Fruit fly (Drosophila melanogaster) whole organism, embryonic: Measurements from ENCODE around the gene MSAmiP.
A peak's percentile ranks its signal among the peaks of the same experiment; 100 is the strongest.

ENCODE experiments used
- Antp ChIP-seq: fragments of 200-800 bp; sonication (Bioruptor generic); optimal IDR thresholded peaks from 3 replicates; lab custom pipeline; 2016; ENCODE audit warnings: missing biosample characterization, missing genetic modification characterization
- Atf-2 ChIP-seq: fragments of 200-800 bp; sonication (Bioruptor generic); optimal IDR thresholded peaks from 2 replicates; lab custom pipeline; 2016; ENCODE audit warnings: missing biosample characterization, missing genetic modification characterization
- CG10654 ChIP-seq: fragments of 200-800 bp; sonication (Bioruptor generic); optimal IDR thresholded peaks from 2 replicates; lab custom pipeline; 2016; ENCODE audit warnings: missing biosample characterization, missing genetic modification characterization
- CG10979 ChIP-seq: fragments of 200-800 bp; sonication (Bioruptor generic); optimal IDR thresholded peaks from 2 replicates; lab custom pipeline; 2018; ENCODE audit warnings: missing biosample characterization, mild to moderate bottlenecking, missing genetic modification characterization, moderate library complexity
- CG1233 ChIP-seq: fragments of 200-800 bp; sonication (Bioruptor generic); optimal IDR thresholded peaks from 4 replicates; lab custom pipeline; 2018; ENCODE audit warnings: missing biosample characterization, mild to moderate bottlenecking, missing genetic modification characterization
- CG12391 ChIP-seq: fragments of 200-800 bp; sonication (Bioruptor generic); optimal IDR thresholded peaks from 3 replicates; lab custom pipeline; 2018; ENCODE audit warnings: missing biosample characterization, mild to moderate bottlenecking, missing genetic modification characterization, moderate library complexity
- CG14441 ChIP-seq: fragments of 200-800 bp; sonication (Bioruptor generic); IDR thresholded peaks from 2 replicates; pipeline ENCODE4 v1.3.6; 2022; ENCODE audit warnings: missing biosample characterization, missing genetic modification characterization
- CG16863 ChIP-seq: fragments of 200-800 bp; sonication (Bioruptor generic); optimal IDR thresholded peaks from 3 replicates; lab custom pipeline; 2016; ENCODE audit warnings: missing biosample characterization, missing genetic modification characterization
- CG17328 ChIP-seq: fragments of 200-800 bp; sonication (Bioruptor generic); IDR thresholded peaks from 2 replicates; pipeline ENCODE4 v1.3.6; 2022; ENCODE audit warnings: missing biosample characterization, missing genetic modification characterization
- CG17568 ChIP-seq: fragments of 200-800 bp; sonication (Bioruptor generic); optimal IDR thresholded peaks from 2 replicates; lab custom pipeline; 2018; ENCODE audit warnings: missing biosample characterization, mild to moderate bottlenecking, missing genetic modification characterization, moderate library complexity
- CG2678 ChIP-seq: fragments of 200-800 bp; sonication (Bioruptor generic); optimal IDR thresholded peaks from 3 replicates; lab custom pipeline; 2019; ENCODE audit warnings: missing biosample characterization, mild to moderate bottlenecking, missing genetic modification characterization, moderate library complexity
- CG2889 ChIP-seq: fragments of 200-800 bp; sonication (Bioruptor generic); IDR thresholded peaks from 3 replicates; pipeline ENCODE4 v1.3.6; 2022; ENCODE audit warnings: missing biosample characterization, missing genetic modification characterization
- CG31441 ChIP-seq: fragments of 200-800 bp; sonication (Bioruptor generic); IDR thresholded peaks from 2 replicates; pipeline ENCODE4 v1.3.6; 2022; ENCODE audit warnings: missing biosample characterization, missing genetic modification characterization
- CG3163 ChIP-seq: fragments of 200-800 bp; sonication (Bioruptor generic); optimal IDR thresholded peaks from 3 replicates; lab custom pipeline; 2016; ENCODE audit warnings: missing biosample characterization, missing genetic modification characterization
- CG4360 ChIP-seq: fragments of 200-800 bp; sonication (Bioruptor generic); IDR thresholded peaks from 2 replicates; pipeline ENCODE4 v1.3.6; 2022; ENCODE audit warnings: missing biosample characterization, missing genetic modification characterization
- CG4424 ChIP-seq: fragments of 200-800 bp; sonication (Bioruptor generic); optimal IDR thresholded peaks from 3 replicates; lab custom pipeline; 2016; ENCODE audit warnings: missing biosample characterization, missing genetic modification characterization
- CG4820 ChIP-seq: fragments of 200-800 bp; sonication (Bioruptor generic); optimal IDR thresholded peaks from 3 replicates; lab custom pipeline; 2016; ENCODE audit warnings: missing biosample characterization, missing genetic modification characterization
- CG5245 ChIP-seq: fragments of 200-800 bp; sonication (Bioruptor generic); optimal IDR thresholded peaks from 3 replicates; lab custom pipeline; 2016; ENCODE audit warnings: missing biosample characterization, missing genetic modification characterization
- CG8290 ChIP-seq, 3 experiments: fragments of 200-800 bp; sonication (Bioruptor generic); optimal IDR thresholded peaks; 2 replicates each; lab custom pipeline; 2016 to 2019; ENCODE audit warnings: missing biosample characterization in 3 of 3, missing genetic modification characterization in 3 of 3, mild to moderate bottlenecking in 2 of 3, moderate library complexity in 1 of 3
- CG9215 ChIP-seq: fragments of 200-800 bp; sonication (Bioruptor generic); IDR thresholded peaks from 2 replicates; pipeline ENCODE4 v1.3.6; 2022; ENCODE audit warnings: missing biosample characterization, missing genetic modification characterization
- CHES-1-like ChIP-seq: fragments of 200-800 bp; sonication (Bioruptor generic); optimal IDR thresholded peaks from 2 replicates; lab custom pipeline; 2016; ENCODE audit warnings: missing biosample characterization, missing genetic modification characterization
- CTCF ChIP-seq: fragments of 200-800 bp; sonication (Bioruptor generic); optimal IDR thresholded peaks from 2 replicates; lab custom pipeline; 2017; ENCODE audit warnings: missing biosample characterization, mild to moderate bottlenecking, missing genetic modification characterization, moderate library complexity
- CoRest ChIP-seq: fragments of 200-800 bp; sonication (Bioruptor generic); optimal IDR thresholded peaks from 3 replicates; lab custom pipeline; 2018; ENCODE audit warnings: missing biosample characterization, mild to moderate bottlenecking, missing genetic modification characterization, moderate library complexity
- Ets65A ChIP-seq: fragments of 200-800 bp; sonication (Bioruptor generic); peaks from one replicate; lab custom pipeline; 2016; ENCODE audit warnings: missing biosample characterization, missing genetic modification characterization
- H15 ChIP-seq: fragments of 200-800 bp; sonication (Bioruptor generic); IDR thresholded peaks from 3 replicates; pipeline ENCODE4 v1.3.6; 2022; ENCODE audit warnings: missing biosample characterization, missing genetic modification characterization
- HLH3B ChIP-seq: fragments of 200-800 bp; sonication (Bioruptor generic); IDR thresholded peaks from 2 replicates; pipeline ENCODE4 v1.3.6; 2022; ENCODE audit warnings: missing biosample characterization, missing genetic modification characterization
- Hand ChIP-seq: fragments of 200-800 bp; sonication (Bioruptor generic); optimal IDR thresholded peaks from 2 replicates; lab custom pipeline; 2017; ENCODE audit warnings: mild to moderate bottlenecking, missing biosample characterization, missing genetic modification reagents, missing genetic modification characterization
- HmgZ ChIP-seq: fragments of 200-800 bp; sonication (Bioruptor generic); optimal IDR thresholded peaks from 2 replicates; lab custom pipeline; 2018; ENCODE audit warnings: missing biosample characterization, mild to moderate bottlenecking, missing genetic modification characterization
- Hr78 ChIP-seq, 2 experiments: fragments of 200-800 bp in 1 of 2; fragments of >200 bp in 1 of 2; sonication (Bioruptor generic) in 1 of 2; optimal IDR thresholded peaks; 2 replicates each; lab custom pipeline; 2017 to 2019; ENCODE audit warnings: missing biosample characterization in 2 of 2, missing genetic modification characterization in 2 of 2, mild to moderate bottlenecking in 1 of 2, moderate library complexity in 1 of 2
- NC2β ChIP-seq: fragments of 200-800 bp; sonication (Bioruptor generic); optimal IDR thresholded peaks from 2 replicates; lab custom pipeline; 2016; ENCODE audit warnings: missing biosample characterization, missing genetic modification characterization
- Nf-YB ChIP-seq: fragments of 200-800 bp; sonication (Bioruptor generic); optimal IDR thresholded peaks from 3 replicates; lab custom pipeline; 2019; ENCODE audit warnings: missing biosample characterization, mild to moderate bottlenecking, missing genetic modification characterization, moderate library complexity
- Nf-YC ChIP-seq: fragments of 200-800 bp; optimal IDR thresholded peaks from 3 replicates; lab custom pipeline; 2019; ENCODE audit warnings: missing biosample characterization, mild to moderate bottlenecking, missing genetic modification characterization, moderate library complexity
- Side ChIP-seq: fragments of 200-800 bp; sonication (Bioruptor generic); optimal IDR thresholded peaks from 2 replicates; lab custom pipeline; 2016; ENCODE audit warnings: missing biosample characterization, missing genetic modification characterization
- Tbp ChIP-seq: fragments of >200 bp; optimal IDR thresholded peaks from 2 replicates; lab custom pipeline; 2018; ENCODE audit warnings: missing biosample characterization, missing genetic modification characterization
- Xbp1 ChIP-seq: fragments of 200-800 bp; sonication (Bioruptor generic); optimal IDR thresholded peaks from 3 replicates; lab custom pipeline; 2016; ENCODE audit warnings: missing biosample characterization, mild to moderate bottlenecking, missing genetic modification characterization
- cato ChIP-seq: fragments of 200-800 bp; sonication (Bioruptor generic); optimal IDR thresholded peaks from 2 replicates; lab custom pipeline; 2016; ENCODE audit warnings: missing biosample characterization, missing genetic modification characterization, borderline replicate concordance
- crol ChIP-seq: fragments of 200-800 bp; sonication (Bioruptor generic); IDR thresholded peaks from 2 replicates; pipeline ENCODE4 v1.3.6; 2022; ENCODE audit warnings: missing biosample characterization, missing genetic modification characterization
- dysf ChIP-seq: fragments of 200-800 bp; sonication (Bioruptor generic); IDR thresholded peaks from 3 replicates; pipeline ENCODE4 v1.3.6; 2022; ENCODE audit warnings: missing biosample characterization, missing genetic modification characterization
- ewg ChIP-seq: fragments of 200-800 bp; sonication (Bioruptor generic); optimal IDR thresholded peaks from 3 replicates; lab custom pipeline; 2017; ENCODE audit warnings: mild to moderate bottlenecking, missing biosample characterization, missing genetic modification reagents, missing genetic modification characterization
- fd64A ChIP-seq: fragments of 200-800 bp; sonication (Bioruptor generic); optimal IDR thresholded peaks from 3 replicates; lab custom pipeline; 2018; ENCODE audit warnings: missing biosample characterization, mild to moderate bottlenecking, missing genetic modification characterization
- gce ChIP-seq: fragments of 200-800 bp; sonication (Bioruptor generic); IDR thresholded peaks from 3 replicates; pipeline ENCODE4 v1.3.6; 2022; ENCODE audit warnings: missing biosample characterization, missing genetic modification characterization
- jing ChIP-seq: fragments of 200-800 bp; sonication (Bioruptor generic); optimal IDR thresholded peaks from 2 replicates; lab custom pipeline; 2018; ENCODE audit warnings: missing biosample characterization, mild to moderate bottlenecking, missing genetic modification characterization
- lilli ChIP-seq: fragments of 200-800 bp; sonication (Bioruptor generic); optimal IDR thresholded peaks from 3 replicates; lab custom pipeline; 2016; ENCODE audit warnings: missing biosample characterization, missing genetic modification characterization
- nerfin-2 ChIP-seq: fragments of 200-800 bp; sonication (Bioruptor generic); IDR thresholded peaks from 2 replicates; pipeline ENCODE4 v1.3.6; 2022; ENCODE audit warnings: missing biosample characterization, missing genetic modification characterization; ENCODE audit not compliant: partially characterized antibody
- nmo ChIP-seq: fragments of 200-800 bp; sonication (Bioruptor generic); optimal IDR thresholded peaks from 2 replicates; lab custom pipeline; 2018; ENCODE audit warnings: missing biosample characterization, mild to moderate bottlenecking, missing genetic modification characterization, moderate library complexity
- peb ChIP-seq: fragments of 200-800 bp; sonication (Bioruptor generic); IDR thresholded peaks from 2 replicates; pipeline ENCODE4 v1.3.6; 2022; ENCODE audit warnings: missing biosample characterization, missing genetic modification characterization
- phol ChIP-seq: fragments of 200-800 bp; sonication (Bioruptor generic); optimal IDR thresholded peaks from 3 replicates; lab custom pipeline; 2018; ENCODE audit warnings: missing biosample characterization, mild to moderate bottlenecking, missing genetic modification characterization, moderate library complexity
- pum ChIP-seq: fragments of 200-800 bp; sonication (Bioruptor generic); optimal IDR thresholded peaks from 2 replicates; lab custom pipeline; 2016; ENCODE audit warnings: missing biosample characterization, missing genetic modification characterization
- seq ChIP-seq: fragments of 200-800 bp; sonication (Bioruptor generic); IDR thresholded peaks from 2 replicates; pipeline ENCODE4 v1.3.6; 2022; ENCODE audit warnings: missing biosample characterization, missing genetic modification characterization
- sima ChIP-seq: fragments of 200-800 bp; sonication (Bioruptor generic); optimal IDR thresholded peaks from 2 replicates; lab custom pipeline; 2016; ENCODE audit warnings: missing biosample characterization, missing genetic modification characterization
- tap ChIP-seq: fragments of 200-800 bp; optimal IDR thresholded peaks from 3 replicates; lab custom pipeline; 2019; ENCODE audit warnings: missing biosample characterization, mild to moderate bottlenecking, missing genetic modification characterization, moderate library complexity

MSAmiP gene

DNA sequence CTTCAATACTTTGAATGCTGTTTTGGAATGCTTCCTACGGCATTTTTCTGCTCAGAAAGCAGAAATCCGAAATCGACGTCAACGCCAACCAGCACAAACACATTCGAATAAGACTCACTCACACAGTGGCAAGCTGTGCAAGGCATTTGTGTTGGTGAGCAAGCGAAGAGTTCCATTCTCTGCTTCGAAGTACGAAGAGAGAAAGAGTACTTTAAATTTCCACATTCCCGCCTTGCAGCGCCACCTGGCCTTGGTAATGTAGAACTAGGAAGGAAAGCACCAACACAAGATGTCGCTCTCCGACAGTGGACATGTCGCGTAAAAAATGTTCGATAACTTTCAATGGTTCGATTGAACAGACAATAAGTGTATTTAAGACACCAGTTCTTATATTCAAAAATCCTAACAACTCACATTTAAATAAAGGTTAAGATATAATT, 22.9 kb upstream of the MSAmiP start (continued):
- TF ChIP-seq Nf-YC (peak; percentile 67), NC2β (GFP tag; lab: Kevin White, UChicago) (peak; percentile 49), CG14441 (GFP tag; lab: Robert Waterston, UW) (peak; percentile 58; the same call in 1 of the 2 replicates), peb (GFP tag; lab: Robert Waterston, UW) (peak; percentile 22; the same call in 1 of the 2 replicates), nmo (GFP tag; lab: Kevin White, UChicago) (peak; percentile 62), seq (GFP tag; lab: Robert Waterston, UW) (peak; percentile 45; the same call in 1 of the 2 replicates), CG3163 (GFP tag; lab: Kevin White, UChicago) (peak; percentile 100), phol (tag; lab: Kevin White, UChicago) (peak; percentile 43), CG9215 (GFP tag; lab: Robert Waterston, UW) (peak; percentile 9; the same call in 1 of the 2 replicates), sima (GFP tag; lab: Kevin White, UChicago) (no peak), CG17328 (no peak; the same call in 1 of the 2 replicates), CG5245 (GFP tag; lab: Kevin White, UChicago) (peak; percentile 64), lilli (peak; percentile 54), Atf-2 (GFP tag; lab: Kevin White, UChicago) (peak; percentile 31), jing (GFP tag; lab: Kevin White, UChicago) (no peak), CG4360 (GFP tag; lab: Robert Waterston, UW) (peak; percentile 16; the same call in 1 of the 2 replicates), CG4820 (GFP tag; lab: Kevin White, UChicago) (peak; percentile 32), Side (peak; percentile 38), Nf-YB (GFP tag; lab: Kevin White, UChicago) (peak; percentile 61), pum (GFP tag; lab: Kevin White, UChicago) (peak; percentile 19), Hand (no peak), Ets65A (GFP tag; lab: Kevin White, UChicago) (peak; percentile 94), Hr78 (GFP tag; optimal IDR thresholded peaks at IDR 0.05; lab: Kevin White, UChicago) (no peak), Tbp (GFP tag; lab: Kevin White, UChicago) (no peak), HLH3B (GFP tag; lab: Robert Waterston, UW) (peak; percentile 77), Xbp1 (GFP tag; lab: Kevin White, UChicago) (peak; percentile 83), tap (no peak), ewg (peak; percentile 77), CG2889 (GFP tag; lab: Robert Waterston, UW) (0 out of 3 replicates have a peak, but pooled peaks have one; percentile 48), CHES-1-like (GFP tag; lab: Kevin White, UChicago) (peak; percentile 35), CG10979 (tag; lab: Kevin White, UChicago) (no peak), fd64A (no peak), CG4424 (peak; percentile 56), CG2678 (tag; lab: Kevin White, UChicago) (no peak), CG31441 (GFP tag; lab: Robert Waterston, UW) (no peak), CG17568 (no peak), CG8290 (GFP tag; optimal IDR thresholded peaks at IDR 0.05; lab: Kevin White, UChicago) (peak; percentile 43), CG8290 (tag; optimal IDR thresholded peaks at IDR 0.05; lab: Kevin White, UChicago) (no peak), crol (GFP tag; lab: Robert Waterston, UW) (peak; percentile 39; the same call in 1 of the 2 replicates), CG1233 (GFP tag; lab: Kevin White, UChicago) (no peak), cato (GFP tag; lab: Kevin White, UChicago) (no peak), CG10654 (GFP tag; lab: Kevin White, UChicago) (peak; percentile 26), CG16863 (GFP tag; lab: Kevin White, UChicago) (peak; percentile 40), gce (GFP tag; lab: Robert Waterston, UW) (peak; percentile 17; the same call in 1 of the 3 replicates), Antp (GFP tag; lab: Kevin White, UChicago) (peak; percentile 60), HmgZ (tag; lab: Kevin White, UChicago) (peak; percentile 52), dysf (GFP tag; lab: Robert Waterston, UW) (no peak; the same call in 2 of the 3 replicates), CoRest (tag; lab: Kevin White, UChicago) (peak; percentile 70), nerfin-2 (GFP tag; lab: Robert Waterston, UW) (0 out of 2 replicates have a peak, but pooled peaks have one; percentile 14), CTCF (GFP tag; lab: Kevin White, UChicago) (peak; percentile 97), CG12391 (tag; lab: Kevin White, UChicago) (no peak), H15 (GFP tag; lab: Robert Waterston, UW) (peak; percentile 59; the same call in 2 of the 3 replicates)
